Fruit fly (Drosophila melanogaster) whole organism, prepupa: ENCODE results near the gene Bub3.

Experiments
- CG10669 ChIP-seq: fragments of 200-800 bp; sonication (Bioruptor generic); optimal IDR thresholded peaks from 3 replicates; lab custom pipeline; 2018; ENCODE audit warnings: missing biosample characterization, mild to moderate bottlenecking, missing genetic modification characterization, moderate library complexity
- CG16779 ChIP-seq: fragments of 200-800 bp; sonication (Bioruptor generic); optimal IDR thresholded peaks from 3 replicates; lab custom pipeline; 2017; ENCODE audit warnings: missing biosample characterization, mild to moderate bottlenecking, missing genetic modification characterization
- CG8119 ChIP-seq: fragments of 200-800 bp; sonication (Bioruptor generic); IDR thresholded peaks from 3 replicates; pipeline ENCODE4 v1.3.6; 2022; ENCODE audit warnings: missing biosample characterization, missing genetic modification characterization
- Gug ChIP-seq: fragments of 200-800 bp; sonication (Bioruptor generic); IDR thresholded peaks from 2 replicates; pipeline ENCODE4 v1.3.6; 2022; ENCODE audit warnings: missing biosample characterization, missing genetic modification characterization
- Lpt ChIP-seq: fragments of 200-800 bp; sonication (Bioruptor generic); optimal IDR thresholded peaks from 3 replicates; lab custom pipeline; 2016; ENCODE audit warnings: missing biosample characterization, missing genetic modification characterization

DNA sequence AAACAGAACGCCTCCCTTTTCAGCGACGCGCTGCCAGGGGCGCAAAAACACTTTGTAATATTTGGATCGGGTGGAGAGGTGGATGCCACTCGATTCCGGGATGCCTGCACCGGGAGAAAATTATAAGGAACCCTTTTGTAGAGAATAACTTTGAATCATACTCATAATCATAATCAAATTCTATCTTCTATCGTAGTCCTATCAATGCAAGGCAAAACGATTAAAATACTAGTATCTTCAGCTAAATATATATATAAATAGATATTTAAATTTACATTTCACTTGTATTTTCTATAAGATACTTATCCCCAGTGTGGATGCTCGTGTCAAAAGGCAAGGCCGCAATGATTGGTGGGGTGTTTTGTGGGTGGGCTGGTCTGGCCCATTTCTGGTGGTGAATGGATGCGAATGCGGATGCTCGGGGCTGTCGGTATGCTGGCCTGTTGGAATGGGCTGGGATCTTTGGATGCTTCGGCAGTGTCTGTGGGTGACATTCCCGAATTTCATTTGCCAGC, 30.6 kb upstream of the Bub3 start:
- TF ChIP-seq CG16779 (tag; lab: Kevin White, UChicago) = no peak
- TF ChIP-seq CG8119 (GFP tag; lab: Robert Waterston, UW) = no peak
- TF ChIP-seq Lpt (GFP tag; lab: Kevin White, UChicago) = no peak
- TF ChIP-seq Gug (GFP tag; lab: Robert Waterston, UW) = no peak
- TF ChIP-seq CG10669 (GFP tag; lab: Kevin White, UChicago) = no peak
